Worm (Caenorhabditis elegans) whole organism, young adult: ENCODE data around the gene nuaf-1.

ENCODE experiments used
- ceh-40 ChIP-seq: fragments of 200-800 bp; sonication (Bioruptor generic); IDR thresholded peaks from 2 replicates; pipeline ENCODE4 v1.3.6; 2022; ENCODE audit warnings: missing genetic modification characterization, missing compliant biosample characterization
- ztf-3 ChIP-seq: fragments of 200-800 bp; sonication (Bioruptor generic); optimal IDR thresholded peaks from 2 replicates; lab custom pipeline; 2018; ENCODE audit warnings: mild to moderate bottlenecking, missing genetic modification characterization, missing compliant biosample characterization

- TF ChIP-seq ztf-3 (no peak), ceh-40 (no peak)
Measured at ce11 chrV:13523194-13523593, 45.2 kb downstream of the nuaf-1 start, which contains the start of gene R11G10.3.
